Fruit fly (Drosophila melanogaster) whole organism, embryonic: ENCODE measurements around the gene Adck5.

Experiments
- Bteb2 ChIP-seq: fragments of 200-800 bp; sonication (Bioruptor generic); optimal IDR thresholded peaks from 2 replicates; lab custom pipeline; 2016; ENCODE audit warnings: missing biosample characterization, missing genetic modification characterization
- CG10565 ChIP-seq: fragments of 200-800 bp; sonication (Bioruptor generic); optimal IDR thresholded peaks from 3 replicates; lab custom pipeline; 2016; ENCODE audit warnings: missing biosample characterization, mild to moderate bottlenecking, missing genetic modification characterization
- CG12071 ChIP-seq: fragments of 200-800 bp; sonication (Bioruptor generic); optimal IDR thresholded peaks from 3 replicates; lab custom pipeline; 2018; ENCODE audit warnings: missing biosample characterization, mild to moderate bottlenecking, missing genetic modification characterization
- CG12155 ChIP-seq: fragments of 200-800 bp; sonication (Bioruptor generic); optimal IDR thresholded peaks from 3 replicates; lab custom pipeline; 2016; ENCODE audit warnings: missing biosample characterization, missing genetic modification characterization
- CG12769 ChIP-seq: fragments of 200-800 bp; sonication (Bioruptor generic); optimal IDR thresholded peaks from 2 replicates; lab custom pipeline; 2019; ENCODE audit warnings: missing biosample characterization, mild to moderate bottlenecking, missing genetic modification characterization, moderate library complexity
- CG13775 ChIP-seq: fragments of 200-800 bp; sonication (Bioruptor generic); optimal IDR thresholded peaks from 3 replicates; lab custom pipeline; 2017; ENCODE audit warnings: missing biosample characterization, mild to moderate bottlenecking, missing genetic modification characterization
- CG13894 ChIP-seq: fragments of 200-800 bp; sonication (Bioruptor generic); optimal IDR thresholded peaks from 3 replicates; lab custom pipeline; 2018; ENCODE audit warnings: missing biosample characterization, mild to moderate bottlenecking, missing genetic modification characterization, moderate library complexity
- CG15269 ChIP-seq: fragments of 200-800 bp; sonication (Bioruptor generic); optimal IDR thresholded peaks from 2 replicates; lab custom pipeline; 2018; ENCODE audit warnings: missing biosample characterization, mild to moderate bottlenecking, missing genetic modification characterization, moderate library complexity
- CG18262 ChIP-seq: fragments of 200-800 bp; optimal IDR thresholded peaks from 3 replicates; lab custom pipeline; 2019; ENCODE audit warnings: missing biosample characterization, mild to moderate bottlenecking, missing genetic modification characterization, moderate library complexity
- CG2116 ChIP-seq: fragments of 200-800 bp; sonication (Bioruptor generic); optimal IDR thresholded peaks from 3 replicates; lab custom pipeline; 2018; ENCODE audit warnings: missing biosample characterization, mild to moderate bottlenecking, missing genetic modification characterization
- CG2120 ChIP-seq: fragments of 200-800 bp; sonication (Bioruptor generic); optimal IDR thresholded peaks from 3 replicates; lab custom pipeline; 2016; ENCODE audit warnings: missing biosample characterization, missing genetic modification characterization
- CG2678 ChIP-seq: fragments of 200-800 bp; sonication (Bioruptor generic); optimal IDR thresholded peaks from 3 replicates; lab custom pipeline; 2019; ENCODE audit warnings: missing biosample characterization, mild to moderate bottlenecking, missing genetic modification characterization, moderate library complexity
- CG2889 ChIP-seq: fragments of 200-800 bp; sonication (Bioruptor generic); IDR thresholded peaks from 3 replicates; pipeline ENCODE4 v1.3.6; 2022; ENCODE audit warnings: missing biosample characterization, missing genetic modification characterization
- CG3065 ChIP-seq: fragments of 200-800 bp; sonication (Bioruptor generic); optimal IDR thresholded peaks from 2 replicates; lab custom pipeline; 2016; ENCODE audit warnings: missing biosample characterization, missing genetic modification characterization
- CG3407 ChIP-seq: fragments of 200-800 bp; sonication (Bioruptor generic); optimal IDR thresholded peaks from 2 replicates; lab custom pipeline; 2018; ENCODE audit warnings: missing biosample characterization, mild to moderate bottlenecking, missing genetic modification characterization
- CG3726 ChIP-seq: fragments of 200-800 bp; sonication (Bioruptor generic); IDR thresholded peaks from 3 replicates; pipeline ENCODE4, ENCODE4 v1.3.6; 2022; ENCODE audit warnings: missing biosample characterization, missing genetic modification characterization
- CG4617 ChIP-seq: fragments of 200-800 bp; sonication (Bioruptor generic); optimal IDR thresholded peaks from 3 replicates; lab custom pipeline; 2016; ENCODE audit warnings: missing biosample characterization, missing genetic modification characterization, borderline replicate concordance
- CG4820 ChIP-seq: fragments of 200-800 bp; sonication (Bioruptor generic); optimal IDR thresholded peaks from 3 replicates; lab custom pipeline; 2016; ENCODE audit warnings: missing biosample characterization, missing genetic modification characterization
- CG6175 ChIP-seq: fragments of 200-800 bp; sonication (Bioruptor generic); IDR thresholded peaks from 3 replicates; pipeline ENCODE4 v1.3.6; 2022; ENCODE audit warnings: missing biosample characterization, missing genetic modification characterization
- CG7839 ChIP-seq: fragments of 200-800 bp; sonication (Bioruptor generic); optimal IDR thresholded peaks from 3 replicates; lab custom pipeline; 2018; ENCODE audit warnings: missing biosample characterization, mild to moderate bottlenecking, missing genetic modification characterization, moderate library complexity
- CG8281 ChIP-seq: fragments of 200-800 bp; sonication (Bioruptor generic); optimal IDR thresholded peaks from 2 replicates; lab custom pipeline; 2018; ENCODE audit warnings: missing biosample characterization, mild to moderate bottlenecking, missing genetic modification characterization, moderate library complexity
- CG8944 ChIP-seq: fragments of 200-800 bp; sonication (Bioruptor generic); optimal IDR thresholded peaks from 3 replicates; lab custom pipeline; 2016; ENCODE audit warnings: missing biosample characterization, missing genetic modification characterization
- CG9609 ChIP-seq: fragments of 200-800 bp; sonication (Bioruptor generic); optimal IDR thresholded peaks from 3 replicates; lab custom pipeline; 2016; ENCODE audit warnings: missing biosample characterization, missing genetic modification characterization
- CG9797 ChIP-seq: fragments of 200-800 bp; sonication (Bioruptor generic); optimal IDR thresholded peaks from 3 replicates; lab custom pipeline; 2018; ENCODE audit warnings: missing biosample characterization, mild to moderate bottlenecking, missing genetic modification characterization
- CoRest ChIP-seq: fragments of 200-800 bp; sonication (Bioruptor generic); optimal IDR thresholded peaks from 3 replicates; lab custom pipeline; 2018; ENCODE audit warnings: missing biosample characterization, mild to moderate bottlenecking, missing genetic modification characterization, moderate library complexity
- Dad ChIP-seq: fragments of 200-800 bp; sonication (Bioruptor generic); optimal IDR thresholded peaks from 3 replicates; lab custom pipeline; 2016; ENCODE audit warnings: missing biosample characterization, missing genetic modification characterization
- Dfd ChIP-seq, 2 experiments: fragments of >200 bp; optimal IDR thresholded peaks; 2 replicates each; lab custom pipeline; 2017; ENCODE audit warnings: missing biosample characterization in 2 of 2, missing genetic modification characterization in 2 of 2
- E2f2 ChIP-seq: fragments of 200-800 bp; sonication (Bioruptor generic); IDR thresholded peaks from 2 replicates; pipeline ENCODE4 v1.3.6; 2022; ENCODE audit warnings: missing biosample characterization, missing genetic modification characterization
- HLH4C ChIP-seq: fragments of 200-800 bp; sonication (Bioruptor generic); IDR thresholded peaks from 3 replicates; pipeline ENCODE4 v1.3.6; 2022; ENCODE audit warnings: missing biosample characterization, missing genetic modification characterization; ENCODE audit not compliant: partially characterized antibody
- Meics ChIP-seq: fragments of 200-800 bp; sonication (Bioruptor generic); optimal IDR thresholded peaks from 2 replicates; lab custom pipeline; 2017; ENCODE audit warnings: missing biosample characterization, mild to moderate bottlenecking, missing genetic modification characterization
- Neu2 ChIP-seq: fragments of 200-800 bp; sonication (Bioruptor generic); optimal IDR thresholded peaks from 3 replicates; lab custom pipeline; 2016; ENCODE audit warnings: missing biosample characterization, missing genetic modification characterization, borderline replicate concordance
- az2 ChIP-seq: fragments of 200-800 bp; sonication (Bioruptor generic); optimal IDR thresholded peaks from 3 replicates; lab custom pipeline; 2016; ENCODE audit warnings: missing biosample characterization, missing genetic modification characterization
- bcd ChIP-seq: fragments of 200-800 bp; sonication (Bioruptor generic); optimal IDR thresholded peaks from 2 replicates; lab custom pipeline; 2017; ENCODE audit warnings: missing biosample characterization, mild to moderate bottlenecking, missing genetic modification characterization
- bowl ChIP-seq: fragments of 200-800 bp; sonication (Bioruptor generic); IDR thresholded peaks from 2 replicates; pipeline ENCODE4 v1.3.6; 2022; ENCODE audit warnings: missing biosample characterization, missing genetic modification characterization
- bsh ChIP-seq, 2 experiments: fragments of 200-800 bp; sonication (Bioruptor generic); optimal IDR thresholded peaks; 2 replicates each; lab custom pipeline; 2017 to 2018; ENCODE audit warnings: mild to moderate bottlenecking in 2 of 2, missing biosample characterization in 2 of 2, missing genetic modification characterization in 2 of 2, moderate library complexity in 1 of 2
- chm ChIP-seq: fragments of 200-800 bp; sonication (Bioruptor generic); IDR thresholded peaks from 2 replicates; pipeline ENCODE4 v1.3.6; 2022; ENCODE audit warnings: missing biosample characterization, missing genetic modification characterization
- corto ChIP-seq: fragments of 200-800 bp; sonication (Bioruptor generic); optimal IDR thresholded peaks from 2 replicates; lab custom pipeline; 2016; ENCODE audit warnings: missing biosample characterization, mild to moderate bottlenecking, missing genetic modification characterization, moderate library complexity
- fd64A ChIP-seq: fragments of 200-800 bp; sonication (Bioruptor generic); optimal IDR thresholded peaks from 3 replicates; lab custom pipeline; 2018; ENCODE audit warnings: missing biosample characterization, mild to moderate bottlenecking, missing genetic modification characterization
- grn ChIP-seq: fragments of 200-800 bp; sonication (Bioruptor generic); optimal IDR thresholded peaks from 3 replicates; lab custom pipeline; 2017; ENCODE audit warnings: missing biosample characterization, missing genetic modification characterization
- hth ChIP-seq: fragments of >200 bp; optimal IDR thresholded peaks from 2 replicates; lab custom pipeline; 2017; ENCODE audit warnings: inconsistent platforms
- knrl ChIP-seq: fragments of 200-800 bp; sonication (Bioruptor generic); IDR thresholded peaks from 3 replicates; pipeline ENCODE4 v1.3.6; 2022; ENCODE audit warnings: missing biosample characterization, missing genetic modification characterization; ENCODE audit not compliant: partially characterized antibody
- lbe ChIP-seq: fragments of 200-800 bp; sonication (Bioruptor generic); optimal IDR thresholded peaks from 2 replicates; lab custom pipeline; 2016; ENCODE audit warnings: missing biosample characterization, mild to moderate bottlenecking, missing genetic modification characterization
- lmd ChIP-seq: fragments of 200-800 bp; sonication (Bioruptor generic); IDR thresholded peaks from 2 replicates; pipeline ENCODE4 v1.3.6; 2022; ENCODE audit warnings: missing biosample characterization, missing genetic modification characterization
- mam ChIP-seq: fragments of 200-800 bp; sonication (Bioruptor generic); optimal IDR thresholded peaks from 3 replicates; lab custom pipeline; 2016; ENCODE audit warnings: missing biosample characterization, missing genetic modification characterization
- pros ChIP-seq: fragments of 200-800 bp; sonication (Bioruptor generic); optimal IDR thresholded peaks from 3 replicates; lab custom pipeline; 2019; ENCODE audit warnings: missing biosample characterization, mild to moderate bottlenecking, missing genetic modification characterization, moderate library complexity
- pzg ChIP-seq: fragments of 200-800 bp; sonication (Bioruptor generic); optimal IDR thresholded peaks from 3 replicates; lab custom pipeline; 2018; ENCODE audit warnings: missing biosample characterization, mild to moderate bottlenecking, missing genetic modification characterization, moderate library complexity
- rib ChIP-seq: fragments of 200-800 bp; sonication (Bioruptor generic); IDR thresholded peaks from 2 replicates; pipeline ENCODE4 v1.3.6; 2022; ENCODE audit warnings: missing biosample characterization, missing genetic modification characterization
- salm ChIP-seq: fragments of 200-800 bp; sonication (Bioruptor generic); optimal IDR thresholded peaks from 2 replicates; lab custom pipeline; 2018; ENCODE audit warnings: missing biosample characterization, mild to moderate bottlenecking, missing genetic modification characterization
- sens-2 ChIP-seq: fragments of 200-800 bp; sonication (Bioruptor generic); IDR thresholded peaks from 2 replicates; pipeline ENCODE4 v1.3.6; 2022; ENCODE audit warnings: missing biosample characterization, missing genetic modification characterization
- tio ChIP-seq: fragments of 200-800 bp; sonication (Bioruptor generic); optimal IDR thresholded peaks from 2 replicates; lab custom pipeline; 2017; ENCODE audit warnings: missing biosample characterization, missing genetic modification characterization, inconsistent platforms
- zen2 ChIP-seq: fragments of 200-800 bp; sonication (Bioruptor generic); IDR thresholded peaks from 3 replicates; pipeline ENCODE4 v1.3.6; 2022; ENCODE audit warnings: missing biosample characterization, missing genetic modification characterization; ENCODE audit not compliant: partially characterized antibody

Adck5 gene

DNA sequence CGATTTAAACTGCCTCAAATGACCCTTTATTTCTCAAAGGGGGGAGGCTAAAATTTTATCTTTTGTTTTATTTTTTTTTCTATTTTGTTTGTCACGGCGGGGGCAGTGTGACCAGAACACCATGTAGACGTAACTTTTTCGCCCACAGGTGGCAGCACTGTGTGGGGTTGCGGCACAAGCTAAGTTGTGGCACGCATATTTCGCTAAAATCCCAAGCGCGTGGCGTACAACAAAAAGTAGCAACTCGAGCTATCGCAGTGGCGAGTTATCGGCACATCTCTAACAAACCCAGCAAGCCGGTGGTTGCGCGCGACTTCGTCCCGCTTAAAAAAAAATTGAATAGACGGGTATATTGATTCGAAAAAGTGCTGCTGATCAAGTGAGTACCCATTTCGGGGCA is 46.5 kb upstream of the Adck5 start, which contains the start of the genes Ufd1 and NaPi-III (continued):
- no peak for TF ChIP-seq tio (GFP tag; lab: Kevin White, UChicago)
- TF ChIP-seq CG8944 = peak; percentile 36
- TF ChIP-seq Bteb2 = no peak
- TF ChIP-seq mam (GFP tag; lab: Kevin White, UChicago) = peak; percentile 56
- TF ChIP-seq lbe (GFP tag; lab: Kevin White, UChicago) = no peak
- no peak for TF ChIP-seq CG12071 (GFP tag; lab: Kevin White, UChicago)
- TF ChIP-seq knrl (GFP tag; lab: Robert Waterston, UW) = peak; percentile 83
- TF ChIP-seq CG12155 (GFP tag; lab: Kevin White, UChicago) = peak; percentile 56
- no peak for TF ChIP-seq Neu2 (GFP tag; lab: Kevin White, UChicago)
- TF ChIP-seq CG15269 = no peak
- no peak for TF ChIP-seq Dfd (GFP tag; optimal IDR thresholded peaks at IDR 0.05; lab: Kevin White, UChicago)
- peak; percentile 66; the same call in 2 of the 3 replicates for TF ChIP-seq HLH4C (GFP tag; lab: Robert Waterston, UW)
- TF ChIP-seq bowl (GFP tag; lab: Robert Waterston, UW) = no peak
- TF ChIP-seq CG7839 (tag; lab: Kevin White, UChicago) = peak; percentile 10
- TF ChIP-seq salm (tag; lab: Kevin White, UChicago) = no peak
- TF ChIP-seq pros = no peak
- TF ChIP-seq az2 (GFP tag; lab: Kevin White, UChicago) = no peak
- TF ChIP-seq chm (GFP tag; lab: Robert Waterston, UW) = peak; percentile 54; the same call in 1 of the 2 replicates
- TF ChIP-seq CG2678 = peak; percentile 15
- no peak for TF ChIP-seq corto
- TF ChIP-seq CG9609 = peak; percentile 52
- TF ChIP-seq Meics (GFP tag; lab: Kevin White, UChicago) = no peak
- peak; percentile 80 for TF ChIP-seq CG13894 (tag; lab: Kevin White, UChicago)
- TF ChIP-seq rib (GFP tag; lab: Robert Waterston, UW) = no peak
- TF ChIP-seq lmd (GFP tag; lab: Robert Waterston, UW) = peak; percentile 20; the same call in 1 of the 2 replicates
- peak; percentile 91 for TF ChIP-seq E2f2
- TF ChIP-seq CG4617 (GFP tag; lab: Kevin White, UChicago) = peak; percentile 92
- peak; percentile 41 for TF ChIP-seq CG2120
- peak; percentile 17 for TF ChIP-seq bcd (GFP tag; lab: Kevin White, UChicago)
- peak; percentile 91 for TF ChIP-seq CG2116 (GFP tag; lab: Kevin White, UChicago)
- TF ChIP-seq Dad = peak; percentile 59
- no peak for TF ChIP-seq CG8281 (tag; lab: Kevin White, UChicago)
- no peak for TF ChIP-seq hth (lab: Kevin White, UChicago)
- peak; percentile 96 for TF ChIP-seq pzg (GFP tag; lab: Kevin White, UChicago)
- no peak for TF ChIP-seq fd64A (GFP tag; lab: Kevin White, UChicago)
- no peak for TF ChIP-seq CG3065 (GFP tag; lab: Kevin White, UChicago)
- TF ChIP-seq CG3407 (GFP tag; lab: Kevin White, UChicago) = no peak
- peak; percentile 46 for TF ChIP-seq CG13775 (GFP tag; lab: Kevin White, UChicago)
- TF ChIP-seq CG2889 = no peak
- peak; percentile 65; the same call in 2 of the 3 replicates for TF ChIP-seq zen2 (GFP tag; lab: Robert Waterston, UW)
- TF ChIP-seq CG4820 (GFP tag; lab: Kevin White, UChicago) = no peak
- peak; percentile 67 for TF ChIP-seq CG12769 (tag; lab: Kevin White, UChicago)
- peak; percentile 100 for TF ChIP-seq CG6175
- peak; percentile 73 for TF ChIP-seq CoRest
- no peak for TF ChIP-seq CG3726 (GFP tag; lab: Robert Waterston, UW)
- TF ChIP-seq grn = no peak
- TF ChIP-seq CG10565 (GFP tag; lab: Kevin White, UChicago) = no peak
- TF ChIP-seq sens-2 (GFP tag; lab: Robert Waterston, UW) = no peak
- TF ChIP-seq bsh (GFP tag; optimal IDR thresholded peaks at IDR 0.05; lab: Kevin White, UChicago) = no peak
- no peak for TF ChIP-seq CG18262 (tag; lab: Kevin White, UChicago)
- peak; percentile 94 for TF ChIP-seq CG9797
